Fruit fly (Drosophila melanogaster): Measurements from ENCODE around the gene Rga.

The Rga gene

DNA sequence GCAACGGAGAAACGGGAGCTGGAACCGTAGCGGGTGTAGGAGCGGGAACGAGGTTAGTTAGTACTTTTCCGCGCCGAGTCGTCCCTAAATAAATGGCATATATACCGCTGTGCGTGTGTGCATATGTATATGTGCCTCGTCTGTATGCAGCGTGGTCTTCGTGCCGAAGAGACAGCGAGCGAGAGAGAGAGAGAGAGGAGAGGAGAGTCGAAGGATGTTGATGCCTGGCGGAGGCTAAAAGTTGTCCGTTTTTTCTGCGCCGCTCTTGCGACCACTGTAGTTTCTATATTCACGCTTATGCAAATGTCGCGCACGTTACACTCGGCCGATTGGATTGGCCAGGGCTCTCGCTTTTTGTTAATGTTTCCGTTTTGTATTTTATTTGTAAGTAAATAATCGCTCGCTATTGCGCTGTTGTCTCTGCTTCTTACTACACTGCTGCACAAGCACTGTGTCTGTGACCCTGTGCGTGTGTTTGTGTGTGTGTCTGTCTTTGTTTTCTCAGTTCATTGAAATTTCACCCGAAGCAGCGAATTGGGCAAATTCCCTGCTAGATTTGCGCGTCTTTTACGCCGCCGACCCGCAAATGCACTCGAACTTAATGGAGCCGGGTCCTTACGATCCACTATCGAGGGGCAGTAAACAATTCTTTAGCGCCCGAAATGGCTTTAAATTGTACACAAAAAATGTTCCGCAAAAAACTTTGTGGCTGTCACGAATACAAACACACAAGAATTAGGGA is at the start of gene Rga:
TSS of gene Rga (minus strand) at position 741 of the 742 bp plus-strand sequence.
- TF ChIP-seq tj (GFP tag; optimal IDR thresholded peaks at IDR 0.05) (peak; percentile 2), cic (GFP tag; optimal IDR thresholded peaks at IDR 0.05) (no peak), toe (GFP tag; optimal IDR thresholded peaks at IDR 0.05) (no peak)

DNA sequence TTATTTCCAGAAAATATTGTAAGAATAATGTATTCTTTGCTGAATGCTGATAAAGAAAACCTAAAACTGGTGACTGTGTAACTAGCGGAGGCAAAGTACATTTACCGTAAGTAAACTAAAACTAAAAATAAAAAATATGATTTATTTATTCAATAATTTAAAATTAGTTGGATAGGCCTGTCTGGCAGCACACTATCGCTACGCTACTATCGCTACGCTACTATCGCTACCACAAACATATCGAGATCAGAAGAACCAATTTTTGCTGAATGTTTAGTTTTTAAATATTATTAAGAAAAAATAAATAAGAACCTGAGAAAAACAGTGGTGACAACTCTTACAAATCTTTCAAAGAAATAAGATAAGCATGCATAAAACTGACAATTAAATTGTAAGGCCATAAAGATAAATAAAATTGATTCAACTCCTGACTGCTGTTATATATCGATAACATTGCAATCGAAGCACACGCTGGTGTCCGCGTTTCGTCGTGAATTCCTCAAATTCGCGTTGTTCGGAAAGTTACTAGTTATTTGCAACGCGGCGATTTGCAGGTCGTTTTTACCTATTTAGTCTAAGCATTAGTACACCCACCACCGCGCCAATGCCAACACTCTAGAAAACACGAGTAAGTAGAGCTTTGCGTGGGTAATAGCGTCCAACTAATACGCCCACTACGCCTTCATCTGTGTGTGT is 47.4 kb upstream of the Rga start, which contains the start of gene Wdr33:
TSS of gene Wdr33 (plus strand) at position 438 of the 696 bp plus-strand sequence.
- TF ChIP-seq ovo (GFP tag; optimal IDR thresholded peaks at IDR 0.05) (peak; percentile 44), Clk (GFP tag; optimal IDR thresholded peaks at IDR 0.05) (no peak), CG14711 (tag; optimal IDR thresholded peaks at IDR 0.05) (no peak), Mnt (GFP tag; optimal IDR thresholded peaks at IDR 0.05) (peak; percentile 52), toe (GFP tag; optimal IDR thresholded peaks at IDR 0.05) (no peak), CG1620 (GFP tag; optimal IDR thresholded peaks at IDR 0.05) (no peak), cnc (optimal IDR thresholded peaks at IDR 0.05) (no peak), Hr96 (GFP tag; optimal IDR thresholded peaks at IDR 0.05) (no peak), CG12768 (GFP tag; optimal IDR thresholded peaks at IDR 0.05) (peak; percentile 41), pad (GFP tag; optimal IDR thresholded peaks at IDR 0.05) (peak; percentile 24), CG11617 (GFP tag; optimal IDR thresholded peaks at IDR 0.05) (peak; percentile 58), kay (GFP tag; ENCODE audit: borderline replicate concordance) (no peak), cic (GFP tag; optimal IDR thresholded peaks at IDR 0.05) (no peak), CG33017 (tag; optimal IDR thresholded peaks at IDR 0.05) (peak; percentile 39), Crg-1 (GFP tag; optimal IDR thresholded peaks at IDR 0.05) (no peak), CG7045 (GFP tag; optimal IDR thresholded peaks at IDR 0.05) (peak; percentile 43), CG5204 (GFP tag; optimal IDR thresholded peaks at IDR 0.05) (peak; percentile 52), tj (GFP tag; optimal IDR thresholded peaks at IDR 0.05) (peak; percentile 88), bab1 (GFP tag; optimal IDR thresholded peaks at IDR 0.05) (no peak), CG7101 (tag; optimal IDR thresholded peaks at IDR 0.05) (peak; percentile 37)

DNA sequence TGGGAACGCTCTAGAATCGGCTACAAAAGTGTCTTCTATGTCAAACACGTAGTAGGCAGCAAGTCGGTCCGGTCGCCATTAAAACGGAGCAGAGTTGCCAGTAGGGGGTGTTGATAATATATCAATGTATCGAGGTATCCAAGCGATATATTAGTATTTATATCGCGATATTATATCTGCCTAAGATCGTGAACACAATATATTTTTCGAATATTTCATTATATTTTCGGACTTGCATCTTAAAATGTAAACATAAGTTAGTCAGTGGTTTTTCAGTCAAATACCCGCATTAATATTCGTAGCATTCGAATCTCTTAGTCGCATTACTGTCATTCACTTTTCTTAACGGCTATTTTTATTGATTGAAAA is 46.9 kb upstream of the Rga start, which contains the start of gene CG2182:
TSS of gene CG2182 (minus strand) at position 84 of the 369 bp plus-strand sequence.
- TF ChIP-seq CG7101 (tag; optimal IDR thresholded peaks at IDR 0.05) (no peak), Mnt (GFP tag; optimal IDR thresholded peaks at IDR 0.05) (no peak), CG5204 (GFP tag; optimal IDR thresholded peaks at IDR 0.05) (no peak), CG1620 (GFP tag; optimal IDR thresholded peaks at IDR 0.05) (peak; percentile 60), cic (GFP tag; optimal IDR thresholded peaks at IDR 0.05) (no peak), toe (GFP tag; optimal IDR thresholded peaks at IDR 0.05) (peak; percentile 38), Crg-1 (GFP tag; optimal IDR thresholded peaks at IDR 0.05) (peak; percentile 9), CG7045 (GFP tag; optimal IDR thresholded peaks at IDR 0.05) (no peak)

DNA sequence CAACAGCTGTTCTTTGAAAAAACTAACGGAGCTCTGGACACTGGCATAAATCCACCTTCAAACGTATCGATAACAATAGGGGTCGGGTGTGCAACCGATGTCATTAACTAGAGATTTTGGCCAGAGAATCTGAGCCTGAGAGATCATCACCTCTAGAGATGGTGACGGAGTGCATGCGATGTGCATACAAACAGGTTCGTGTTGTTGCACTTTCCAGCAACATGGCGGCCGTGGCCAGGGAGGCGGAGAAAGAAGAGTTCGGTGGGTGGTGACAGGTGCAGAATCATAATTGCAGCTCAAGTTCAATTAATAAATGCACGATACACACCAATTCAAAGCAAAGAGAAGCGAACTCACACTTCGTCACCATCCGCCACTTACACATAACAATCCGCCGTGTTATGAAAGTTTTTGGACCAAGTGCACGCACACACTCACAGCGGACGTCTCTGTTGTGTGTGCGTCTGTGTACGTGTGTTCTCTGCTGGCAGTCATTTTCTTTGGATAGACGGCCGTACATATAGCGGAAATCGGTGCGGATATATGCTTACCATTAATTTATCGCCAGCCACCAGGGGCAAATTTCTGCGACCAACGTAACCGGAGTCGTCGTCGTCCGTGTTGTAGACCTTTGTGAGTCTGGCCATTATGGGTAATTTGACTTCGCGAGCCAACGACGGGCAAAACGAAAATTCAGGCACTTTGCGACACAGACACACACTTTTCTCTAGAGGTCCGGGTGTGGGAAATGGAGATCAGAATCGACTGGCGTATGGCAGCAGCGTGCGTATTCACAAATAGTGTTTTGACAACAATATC is 46.3 kb upstream of the Rga start:
- TF ChIP-seq CG12768 (GFP tag; optimal IDR thresholded peaks at IDR 0.05): peak; percentile 32
- TF ChIP-seq CG1620 (GFP tag; optimal IDR thresholded peaks at IDR 0.05): no peak
- no peak for TF ChIP-seq Clk (GFP tag; optimal IDR thresholded peaks at IDR 0.05)
- TF ChIP-seq CG14711 (tag; optimal IDR thresholded peaks at IDR 0.05): no peak
- TF ChIP-seq cic (GFP tag; optimal IDR thresholded peaks at IDR 0.05): peak; percentile 35
- no peak for TF ChIP-seq toe (GFP tag; optimal IDR thresholded peaks at IDR 0.05)
- peak; percentile 77 for TF ChIP-seq ovo (GFP tag; optimal IDR thresholded peaks at IDR 0.05)
- peak; percentile 22 for TF ChIP-seq bab1 (GFP tag; optimal IDR thresholded peaks at IDR 0.05)

DNA sequence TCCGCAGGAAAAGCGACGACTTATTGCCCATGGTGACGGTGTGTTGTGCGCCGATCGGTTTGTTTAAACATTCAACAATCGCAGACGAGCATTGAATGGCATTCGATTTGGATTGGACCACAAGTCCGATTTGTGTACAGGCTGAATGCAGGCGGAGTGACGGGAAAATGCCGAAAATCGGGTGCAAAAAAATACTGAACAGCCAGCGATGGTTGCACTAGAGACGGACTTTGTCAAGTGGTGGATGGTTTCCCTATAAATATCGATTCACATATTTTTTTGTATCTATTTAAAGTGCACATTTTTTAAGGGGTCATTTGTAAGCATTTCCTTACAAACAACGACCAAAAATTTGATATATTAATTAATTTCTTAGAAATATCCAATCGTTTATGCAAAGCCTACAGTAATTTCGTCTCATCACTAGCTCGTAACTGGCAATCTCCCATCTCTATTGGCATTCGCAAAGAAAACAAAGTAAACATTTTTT is 41.8 kb upstream of the Rga start, which contains the start of the genes elm and MED27:
TSS of gene elm (minus strand) at position 170 of the 490 bp plus-strand sequence.
TSS of gene MED27 (plus strand) at position 448 of the 490 bp plus-strand sequence.
- TF ChIP-seq Hr96 (GFP tag; optimal IDR thresholded peaks at IDR 0.05) (peak; percentile 87), cnc (optimal IDR thresholded peaks at IDR 0.05) (no peak), CG7045 (GFP tag; optimal IDR thresholded peaks at IDR 0.05) (peak; percentile 91), cic (GFP tag; optimal IDR thresholded peaks at IDR 0.05) (peak; percentile 61), CG12768 (GFP tag; optimal IDR thresholded peaks at IDR 0.05) (peak; percentile 90), ovo (GFP tag; optimal IDR thresholded peaks at IDR 0.05) (peak; percentile 97), Clk (GFP tag; optimal IDR thresholded peaks at IDR 0.05) (peak; percentile 87), bab1 (GFP tag; optimal IDR thresholded peaks at IDR 0.05) (peak; percentile 90), CG11617 (GFP tag; optimal IDR thresholded peaks at IDR 0.05) (peak; percentile 94), CG1620 (GFP tag; optimal IDR thresholded peaks at IDR 0.05) (peak; percentile 98), toe (GFP tag; optimal IDR thresholded peaks at IDR 0.05) (peak; percentile 98), CG5204 (GFP tag; optimal IDR thresholded peaks at IDR 0.05) (no peak), Crg-1 (GFP tag; optimal IDR thresholded peaks at IDR 0.05) (peak; percentile 90), pad (GFP tag; optimal IDR thresholded peaks at IDR 0.05) (peak; percentile 80), kay (GFP tag; ENCODE audit: borderline replicate concordance) (no peak), CG33017 (tag; optimal IDR thresholded peaks at IDR 0.05) (peak; percentile 84), CG14711 (tag; optimal IDR thresholded peaks at IDR 0.05) (peak; percentile 84), Mnt (GFP tag; optimal IDR thresholded peaks at IDR 0.05) (peak; percentile 87), tj (GFP tag; optimal IDR thresholded peaks at IDR 0.05) (peak; percentile 86), CG7101 (tag; optimal IDR thresholded peaks at IDR 0.05) (peak; percentile 92)

All from whole organism, adult.